Worm (Caenorhabditis elegans) whole organism, L4 larva: ENCODE results near the gene fbxa-84.

Experiments
- D1046.2 ChIP-seq: fragments of 200-800 bp; sonication (Bioruptor generic); IDR thresholded peaks from 2 replicates; pipeline ENCODE4 v1.3.6; 2022; ENCODE audit warnings: missing genetic modification characterization, missing compliant biosample characterization
- F26F4.8 ChIP-seq: fragments of 200-800 bp; sonication (Bioruptor generic); conservative IDR thresholded peaks from 2 replicates; pipeline ENCODE4 v1.3.6; 2022; ENCODE audit warnings: missing genetic modification characterization, missing compliant biosample characterization
- F49E8.2 ChIP-seq: sonication (generic microtip); optimal IDR thresholded peaks from 2 replicates; lab custom pipeline; 2016; ENCODE audit warnings: missing compliant biosample characterization, mild to moderate bottlenecking, missing genetic modification characterization, borderline replicate concordance
- T20F7.1 ChIP-seq: fragments of 200-800 bp; sonication (Bioruptor generic); optimal IDR thresholded peaks from 2 replicates; lab custom pipeline; 2018; ENCODE audit warnings: mild to moderate bottlenecking, missing genetic modification characterization, missing compliant biosample characterization
- T26A8.4 ChIP-seq: fragments of 200-800 bp; sonication (Bioruptor generic); IDR thresholded peaks from 2 replicates; pipeline ENCODE4 v1.3.6; 2022; ENCODE audit warnings: missing genetic modification characterization, missing compliant biosample characterization
- Y105C5A.15 ChIP-seq: fragments of 200-800 bp; sonication (Bioruptor generic); IDR thresholded peaks from 2 replicates; pipeline ENCODE4 v1.3.6; 2022; ENCODE audit warnings: missing genetic modification characterization, missing compliant biosample characterization
- Y75B8A.6 ChIP-seq: fragments of 200-800 bp; sonication (Bioruptor generic); IDR thresholded peaks from 2 replicates; pipeline ENCODE4 v1.3.6; 2022; ENCODE audit warnings: missing genetic modification reagents, missing genetic modification characterization, missing compliant biosample characterization
- aha-1 ChIP-seq: fragments of 150-350 bp; peaks from one replicate; lab custom pipeline; 2014; ENCODE audit warnings: missing biosample characterization, missing genetic modification characterization
- arid-1 ChIP-seq: fragments of 200-800 bp; sonication (Bioruptor generic); conservative IDR thresholded peaks from 2 replicates; pipeline ENCODE4 v1.3.6; 2022; ENCODE audit warnings: missing genetic modification reagents, missing genetic modification characterization, missing compliant biosample characterization
- ceh-62 ChIP-seq: sonication (generic microtip); optimal IDR thresholded peaks from 2 replicates; lab custom pipeline; 2017; ENCODE audit warnings: missing biosample characterization, missing genetic modification characterization
- ces-1 ChIP-seq: fragments of 150-350 bp; sonication (generic microtip); optimal IDR thresholded peaks from 4 replicates; lab custom pipeline; 2014; ENCODE audit warnings: missing biosample characterization, missing genetic modification reagents, missing genetic modification characterization
- ctbp-1 ChIP-seq: fragments of 200-800 bp; sonication (Bioruptor generic); IDR thresholded peaks from 2 replicates; pipeline ENCODE4 v1.3.6; 2022; ENCODE audit warnings: missing genetic modification reagents, missing genetic modification characterization, missing compliant biosample characterization
- daf-16 ChIP-seq, 3 experiments: sonication (generic microtip); optimal IDR thresholded peaks; 2 replicates each; lab custom pipeline; 2016 to 2017; ENCODE audit warnings: missing genetic modification characterization in 3 of 3, missing genetic modification reagents in 3 of 3, mild to moderate bottlenecking in 2 of 3, missing compliant biosample characterization in 2 of 3, missing biosample characterization in 1 of 3, moderate library complexity in 1 of 3
- dmd-9 ChIP-seq: fragments of 200-800 bp; sonication (Bioruptor generic); IDR thresholded peaks from 2 replicates; pipeline ENCODE4 v1.3.6; 2022; ENCODE audit warnings: missing genetic modification reagents, missing genetic modification characterization, missing compliant biosample characterization
- dpl-1 ChIP-seq: fragments of 150-350 bp; optimal IDR thresholded peaks from 2 replicates; lab custom pipeline; 2014; ENCODE audit warnings: missing biosample characterization, missing genetic modification reagents, missing genetic modification characterization
- duxl-1 ChIP-seq: sonication (generic microtip); optimal IDR thresholded peaks from 2 replicates; lab custom pipeline; 2016; ENCODE audit warnings: mild to moderate bottlenecking, missing genetic modification characterization, moderate library complexity, missing compliant biosample characterization; ENCODE audit not compliant: poor library complexity
- dve-1 ChIP-seq: sonication (generic microtip); optimal IDR thresholded peaks from 2 replicates; lab custom pipeline; 2017; ENCODE audit warnings: antibody characterized with exemption, mild to moderate bottlenecking, missing genetic modification characterization, missing compliant biosample characterization; ENCODE audit not compliant: insufficient read depth
- egl-43 ChIP-seq: fragments of 200-800 bp; sonication (Bioruptor generic); IDR thresholded peaks from 2 replicates; pipeline ENCODE4 v1.3.6; 2022; ENCODE audit warnings: missing genetic modification reagents, missing genetic modification characterization, missing compliant biosample characterization
- fkh-10 ChIP-seq: fragments of 150-350 bp; optimal IDR thresholded peaks from 2 replicates; lab custom pipeline; 2014; ENCODE audit warnings: missing biosample characterization, missing genetic modification reagents, missing genetic modification characterization
- gei-8 ChIP-seq: fragments of 200-800 bp; sonication (Bioruptor generic); optimal IDR thresholded peaks from 2 replicates; lab custom pipeline; 2018; ENCODE audit warnings: mild to moderate bottlenecking, missing genetic modification characterization, missing compliant biosample characterization
- hlh-11 ChIP-seq: fragments of 200-800 bp; sonication (Bioruptor generic); optimal IDR thresholded peaks from 2 replicates; lab custom pipeline; 2018; ENCODE audit warnings: mild to moderate bottlenecking, missing genetic modification characterization, missing compliant biosample characterization
- hmg-1.1 ChIP-seq: fragments of 200-800 bp; sonication (Bioruptor generic); IDR thresholded peaks from 2 replicates; pipeline ENCODE4 v1.3.6; 2022; ENCODE audit warnings: missing genetic modification reagents, missing genetic modification characterization, missing compliant biosample characterization
- lim-7 ChIP-seq: fragments of 200-800 bp; sonication (Bioruptor generic); IDR thresholded peaks from 2 replicates; pipeline ENCODE4 v1.3.6; 2022; ENCODE audit warnings: missing genetic modification characterization, missing compliant biosample characterization
- lin-1 ChIP-seq: fragments of 200-800 bp; sonication (Bioruptor generic); IDR thresholded peaks from 2 replicates; pipeline ENCODE4 v1.3.6; 2022; ENCODE audit warnings: missing genetic modification reagents, missing genetic modification characterization, missing compliant biosample characterization
- lin-38 ChIP-seq: fragments of 200-800 bp; sonication (Bioruptor generic); IDR thresholded peaks from 2 replicates; pipeline ENCODE4 v1.3.6; 2022; ENCODE audit warnings: missing genetic modification reagents, missing genetic modification characterization, missing compliant biosample characterization
- lin-39 ChIP-seq: fragments of 150-350 bp; optimal IDR thresholded peaks from 2 replicates; lab custom pipeline; 2014; ENCODE audit warnings: missing biosample characterization, missing genetic modification reagents, missing genetic modification characterization
- madf-9 ChIP-seq: fragments of 200-800 bp; sonication (Bioruptor generic); conservative IDR thresholded peaks from 2 replicates; pipeline ENCODE4 v1.3.6; 2022; ENCODE audit warnings: missing genetic modification reagents, missing genetic modification characterization, missing compliant biosample characterization
- mdt-29 ChIP-seq: fragments of 200-800 bp; sonication (Bioruptor generic); IDR thresholded peaks from 2 replicates; pipeline ENCODE4 v1.3.6; 2022; ENCODE audit warnings: missing genetic modification reagents, missing genetic modification characterization, missing compliant biosample characterization
- mxl-2 ChIP-seq: fragments of 200-800 bp; sonication (Bioruptor generic); conservative IDR thresholded peaks from 2 replicates; pipeline ENCODE4 v1.3.6; 2022; ENCODE audit warnings: missing genetic modification reagents, missing genetic modification characterization, missing compliant biosample characterization
- nhr-10 ChIP-seq: fragments of 150-350 bp; optimal IDR thresholded peaks from 2 replicates; lab custom pipeline; 2014; ENCODE audit warnings: missing biosample characterization, missing genetic modification characterization
- nhr-111 ChIP-seq: fragments of 200-800 bp; sonication (Bioruptor generic); optimal IDR thresholded peaks from 2 replicates; lab custom pipeline; 2018; ENCODE audit warnings: mild to moderate bottlenecking, missing genetic modification characterization, missing compliant biosample characterization
- nhr-28 ChIP-seq: fragments of 150-350 bp; optimal IDR thresholded peaks from 2 replicates; lab custom pipeline; 2014; ENCODE audit warnings: missing biosample characterization, missing genetic modification characterization
- nhr-41 ChIP-seq: fragments of 200-800 bp; sonication (Bioruptor generic); IDR thresholded peaks from 2 replicates; pipeline ENCODE4 v1.3.6; 2022; ENCODE audit warnings: missing genetic modification reagents, missing genetic modification characterization, missing compliant biosample characterization
- nhr-42 ChIP-seq: fragments of 200-800 bp; sonication (Bioruptor generic); IDR thresholded peaks from 2 replicates; pipeline ENCODE4 v1.3.6; 2022; ENCODE audit warnings: missing genetic modification characterization, missing compliant biosample characterization
- nhr-6 ChIP-seq: fragments of 150-350 bp; optimal IDR thresholded peaks from 2 replicates; lab custom pipeline; 2014; ENCODE audit warnings: missing biosample characterization, missing genetic modification characterization
- nhr-76 ChIP-seq: fragments of 150-350 bp; optimal IDR thresholded peaks from 2 replicates; lab custom pipeline; 2014; ENCODE audit warnings: missing biosample characterization, missing genetic modification characterization
- nhr-77 ChIP-seq: fragments of 150-350 bp; optimal IDR thresholded peaks from 2 replicates; lab custom pipeline; 2014; ENCODE audit warnings: missing biosample characterization, missing genetic modification characterization
- pha-4 ChIP-seq, 2 experiments: fragments of 150-350 bp in 1 of 2; fragments of 200-800 bp in 1 of 2; sonication (Bioruptor generic) in 1 of 2; IDR thresholded peaks in 1 of 2; optimal IDR thresholded peaks in 1 of 2; 2 replicates each; pipeline versions ENCODE4 v1.3.6 to Lab custom; 2014 to 2022; ENCODE audit warnings: missing genetic modification characterization in 2 of 2, missing genetic modification reagents in 2 of 2, missing biosample characterization in 1 of 2, missing compliant biosample characterization in 1 of 2
- set-16 ChIP-seq: fragments of 200-800 bp; sonication (Bioruptor generic); IDR thresholded peaks from 2 replicates; pipeline ENCODE4 v1.3.6; 2022; ENCODE audit warnings: missing genetic modification reagents, missing genetic modification characterization, missing compliant biosample characterization
- skn-1 ChIP-seq: fragments of 150-350 bp; optimal IDR thresholded peaks from 2 replicates; lab custom pipeline; 2014; ENCODE audit warnings: missing biosample characterization, missing genetic modification characterization
- snpc-4 ChIP-seq: fragments of 150-350 bp; optimal IDR thresholded peaks from 2 replicates; lab custom pipeline; 2014; ENCODE audit warnings: missing biosample characterization, missing genetic modification characterization
- spr-3 ChIP-seq: fragments of 200-800 bp; sonication (Bioruptor generic); optimal IDR thresholded peaks from 2 replicates; lab custom pipeline; 2018; ENCODE audit warnings: mild to moderate bottlenecking, missing genetic modification characterization, missing compliant biosample characterization
- unc-62 ChIP-seq, 3 experiments: fragments of 150-350 bp in 1 of 3; sonication (generic microtip); optimal IDR thresholded peaks in 2 of 3; peaks in 1 of 3; 1 replicate in 1 of 3; 2 replicates in 2 of 3; lab custom pipeline; 2014 to 2017; ENCODE audit warnings: missing biosample characterization in 3 of 3, missing genetic modification characterization in 3 of 3, missing genetic modification reagents in 3 of 3, missing genotype in 1 of 3
- vab-7 ChIP-seq: fragments of 200-800 bp; sonication (Bioruptor generic); IDR thresholded peaks from 2 replicates; pipeline ENCODE4 v1.3.6; 2022; ENCODE audit warnings: missing genetic modification reagents, missing genetic modification characterization, missing compliant biosample characterization
- zip-11 ChIP-seq: fragments of 200-800 bp; sonication (Bioruptor generic); IDR thresholded peaks from 2 replicates; pipeline ENCODE4 v1.3.6; 2022; ENCODE audit warnings: missing genetic modification characterization, missing compliant biosample characterization
- zip-2 ChIP-seq: fragments of 150-350 bp; optimal IDR thresholded peaks from 2 replicates; lab custom pipeline; 2014; ENCODE audit warnings: missing biosample characterization, missing genetic modification characterization
- ztf-11 ChIP-seq: fragments of 150-350 bp; optimal IDR thresholded peaks from 2 replicates; lab custom pipeline; 2014; ENCODE audit warnings: missing biosample characterization, missing genetic modification characterization

fbxa-84 gene

ce11 chrV:15140247-15140646 is 42.0 kb upstream of the fbxa-84 start, which contains the start of gene K08F9.3:
Gene K08F9.3 (plus strand): TSS chrV:15140547.
- TF ChIP-seq ztf-11 (tag; lab: Kevin White, UChicago): no peak
- TF ChIP-seq mdt-29 (GFP tag; lab: Robert Waterston, UW): no peak
- TF ChIP-seq egl-43 (GFP tag; lab: Robert Waterston, UW): no peak
- no peak for TF ChIP-seq F26F4.8 (GFP tag; lab: Robert Waterston, UW)
- TF ChIP-seq nhr-76 (tag; lab: Kevin White, UChicago): no peak
- TF ChIP-seq madf-9 (GFP tag; lab: Robert Waterston, UW): no peak
- no peak for TF ChIP-seq lin-38
- TF ChIP-seq nhr-28 (tag; lab: Kevin White, UChicago): no peak
- no peak for TF ChIP-seq nhr-77 (tag; lab: Kevin White, UChicago)
- TF ChIP-seq lim-7 (GFP tag; lab: Robert Waterston, UW): no peak
- TF ChIP-seq pha-4 (GFP tag; IDR thresholded peaks at IDR 0.05; lab: Robert Waterston, UW): no peak
- no peak for TF ChIP-seq pha-4 (tag; optimal IDR thresholded peaks at IDR 0.05; lab: Kevin White, UChicago)
- TF ChIP-seq lin-39 (tag; lab: Kevin White, UChicago): no peak
- TF ChIP-seq hlh-11: no peak

- no peak for TF ChIP-seq ces-1 (GFP tag; lab: Kevin White, UChicago)
- no peak for TF ChIP-seq mxl-2
- TF ChIP-seq duxl-1 (tag; lab: Kevin White, UChicago): no peak
- no peak for TF ChIP-seq ctbp-1
- no peak for TF ChIP-seq daf-16 (GFP tag; optimal IDR thresholded peaks at IDR 0.05; lab: Kevin White, UChicago)
- TF ChIP-seq daf-16 (tag; optimal IDR thresholded peaks at IDR 0.05; lab: Kevin White, UChicago): no peak
- no peak for TF ChIP-seq nhr-42 (GFP tag; lab: Robert Waterston, UW)
- TF ChIP-seq D1046.2: no peak
- TF ChIP-seq lim-7 (GFP tag; lab: Robert Waterston, UW): no peak
- no peak for TF ChIP-seq nhr-41 (GFP tag; lab: Robert Waterston, UW)
- TF ChIP-seq vab-7 (GFP tag; lab: Robert Waterston, UW): no peak
- TF ChIP-seq hmg-1.1 (GFP tag; lab: Robert Waterston, UW): no peak
- no peak for TF ChIP-seq spr-3 (GFP tag; lab: Kevin White, UChicago)
- TF ChIP-seq nhr-28 (tag; lab: Kevin White, UChicago): no peak
- TF ChIP-seq snpc-4 (tag; lab: Kevin White, UChicago): no peak
- no peak for TF ChIP-seq set-16
- no peak for TF ChIP-seq arid-1
- TF ChIP-seq dmd-9 (GFP tag; lab: Robert Waterston, UW): no peak
- TF ChIP-seq egl-43 (GFP tag; lab: Robert Waterston, UW): no peak
- no peak for TF ChIP-seq unc-62 (GFP tag; optimal IDR thresholded peaks at IDR 0.05 in 1 of 2; lab: Kevin White, UChicago)
- no peak for TF ChIP-seq unc-62 (tag; optimal IDR thresholded peaks at IDR 0.05; lab: Kevin White, UChicago)
- TF ChIP-seq skn-1 (tag; lab: Kevin White, UChicago): no peak
Measured at ce11 chrV:15143285-15143684, 39.0 kb upstream of the fbxa-84 start, which contains the start of gene K08F9.1. Gene K08F9.1 (minus strand): TSS chrV:15143385.

- TF ChIP-seq lin-1 (GFP tag; lab: Robert Waterston, UW): no peak
- no peak for TF ChIP-seq ztf-11 (tag; lab: Kevin White, UChicago)
- peak; percentile 72 for TF ChIP-seq nhr-6 (tag; lab: Kevin White, UChicago)
- TF ChIP-seq dpl-1: peak; percentile 73
- no peak for TF ChIP-seq T26A8.4 (GFP tag; lab: Robert Waterston, UW)
- no peak for TF ChIP-seq lim-7 (GFP tag; lab: Robert Waterston, UW)
- TF ChIP-seq snpc-4 (tag; lab: Kevin White, UChicago): no peak
- TF ChIP-seq F49E8.2: no peak
- TF ChIP-seq aha-1 (tag; lab: Kevin White, UChicago): no peak
- peak; percentile 32 for TF ChIP-seq T20F7.1 (GFP tag; lab: Kevin White, UChicago)
- no peak for TF ChIP-seq dve-1 (tag; lab: Kevin White, UChicago)
- TF ChIP-seq zip-2: no peak
- no peak for TF ChIP-seq ceh-62
- no peak for TF ChIP-seq nhr-111
- TF ChIP-seq gei-8 (GFP tag; lab: Kevin White, UChicago): no peak
- TF ChIP-seq pha-4 (GFP tag; IDR thresholded peaks at IDR 0.05; lab: Robert Waterston, UW): no peak
- TF ChIP-seq pha-4 (tag; optimal IDR thresholded peaks at IDR 0.05; lab: Kevin White, UChicago): no peak
- TF ChIP-seq Y75B8A.6: no peak
- TF ChIP-seq zip-11 (GFP tag; lab: Robert Waterston, UW): no peak
- TF ChIP-seq Y105C5A.15 (GFP tag; lab: Robert Waterston, UW): no peak
- no peak for TF ChIP-seq fkh-10
- peak; percentile 61 for TF ChIP-seq nhr-28 (tag; lab: Kevin White, UChicago)
- no peak for TF ChIP-seq nhr-10 (tag; lab: Kevin White, UChicago)
Measured at ce11 chrV:15143798-15144197, 38.4 kb upstream of the fbxa-84 start, which contains the start of gene K08F9.4. Gene K08F9.4 (plus strand): TSS chrV:15144019.
